Worm (Caenorhabditis elegans): ENCODE measurements around the gene K10H10.12.

DNA sequence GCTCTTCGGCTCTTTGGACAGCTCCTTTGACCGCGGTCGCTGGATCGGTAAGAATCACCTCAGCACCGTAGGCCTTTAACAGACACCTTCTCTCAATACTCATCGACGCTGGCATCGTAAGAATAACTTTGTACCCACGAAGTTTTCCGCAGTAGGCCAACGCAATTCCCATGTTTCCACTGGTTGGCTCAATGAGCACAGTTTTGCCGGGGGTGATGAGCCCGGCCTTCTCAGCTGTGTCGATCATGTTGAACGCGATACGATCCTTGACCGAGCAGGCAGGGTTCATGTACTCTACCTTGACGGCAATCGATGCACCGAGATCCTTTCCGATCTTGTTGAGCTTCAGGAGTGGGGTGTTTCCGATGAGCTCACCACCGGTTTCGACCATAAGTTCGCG is 12.1 kb downstream of the K10H10.12 start:
- no peak for TF ChIP-seq hlh-30 (tag; optimal IDR thresholded peaks at IDR 0.05; ENCODE audit: insufficient read depth)
- no peak for TF ChIP-seq fos-1 (tag; optimal IDR thresholded peaks at IDR 0.05)
- no peak for TF ChIP-seq ztf-7 (tag; optimal IDR thresholded peaks at IDR 0.05)
- no peak for TF ChIP-seq daf-12 (tag; optimal IDR thresholded peaks at IDR 0.05)
- TF ChIP-seq ztf-11 (tag; optimal IDR thresholded peaks at IDR 0.05) = no peak
- TF ChIP-seq ZK546.5 (tag; optimal IDR thresholded peaks at IDR 0.05) = no peak
- TF ChIP-seq F49E8.2 (tag; optimal IDR thresholded peaks at IDR 0.05; ENCODE audit: borderline replicate concordance) = no peak
